Fruit fly (Drosophila melanogaster) whole organism: ENCODE results near the gene Ugt37A3.

Source experiments
- CG8478 ChIP-seq: fragments of >200 bp; optimal IDR thresholded peaks from 2 replicates; lab custom pipeline; 2018; ENCODE audit warnings: inconsistent platforms
- Dll ChIP-seq: fragments of >200 bp; optimal IDR thresholded peaks from 2 replicates; lab custom pipeline; 2017
- EcR ChIP-seq, 2 experiments: fragments of >200 bp; optimal IDR thresholded peaks; 2 replicates each; lab custom pipeline; 2017; ENCODE audit warnings: missing biosample characterization in 2 of 2, missing genetic modification characterization in 2 of 2, missing genetic modification reagents in 2 of 2
- pan ChIP-seq: fragments of >200 bp; optimal IDR thresholded peaks from 2 replicates; lab custom pipeline; 2017
- psq ChIP-seq: fragments of >200 bp; optimal IDR thresholded peaks from 2 replicates; lab custom pipeline; 2017
- usp ChIP-seq: fragments of >200 bp; optimal IDR thresholded peaks from 2 replicates; lab custom pipeline; 2017; ENCODE audit warnings: missing biosample characterization, missing genetic modification characterization, mixed read lengths

The Ugt37A3 gene

DNA sequence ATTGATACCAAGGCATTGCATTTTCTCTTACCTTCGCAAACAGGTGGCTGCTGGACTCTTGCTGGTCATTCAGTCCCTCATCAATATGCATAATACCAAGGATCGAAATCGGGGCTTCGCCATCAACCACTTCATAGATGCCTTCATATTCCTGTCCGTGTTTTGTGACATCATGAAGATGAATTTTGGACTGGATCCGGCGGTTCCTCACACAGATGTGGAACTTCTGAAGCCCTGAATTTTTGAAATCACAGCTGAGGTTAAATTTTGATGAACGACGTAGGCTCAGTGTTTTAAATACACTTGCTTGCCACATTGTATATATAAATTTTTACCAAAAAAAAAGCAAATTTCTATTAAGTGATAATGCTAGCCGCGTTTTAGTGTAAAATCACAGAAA lies 46.5 kb downstream of the Ugt37A3 start, which contains the start of gene Past1:
Gene Past1, plus strand, starts transcription at position 301 of the 400 bp plus-strand sequence.
- TF ChIP-seq Dll: no peak
- no peak for TF ChIP-seq pan (lab: Kevin White, UChicago)
- TF ChIP-seq psq: no peak
- TF ChIP-seq CG8478 (lab: Kevin White, UChicago): no peak
- TF ChIP-seq usp (GFP tag; lab: Kevin White, UChicago): no peak
- no peak for TF ChIP-seq EcR (GFP tag; optimal IDR thresholded peaks at IDR 0.05; lab: Kevin White, UChicago)

DNA sequence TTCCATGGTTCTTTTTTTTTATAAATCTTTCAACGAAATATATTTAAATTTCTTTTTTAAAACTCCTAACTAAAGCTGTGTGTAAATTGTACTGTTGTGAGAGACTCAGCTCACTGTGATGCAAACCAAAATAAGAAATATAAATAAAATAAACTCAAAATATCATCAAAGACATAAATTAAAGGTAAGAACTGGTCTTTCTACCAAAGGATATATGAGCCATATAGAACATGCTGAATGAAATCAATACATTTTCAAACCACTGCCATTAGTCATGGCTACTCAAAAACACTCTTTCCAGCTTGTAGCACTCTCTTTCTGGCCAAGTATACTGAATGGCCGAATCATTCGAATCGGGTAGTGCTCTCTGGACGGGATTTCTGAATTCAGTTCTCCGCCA lies 48.7 kb downstream of the Ugt37A3 start, which contains the start of the genes CG14391 and NijC:
Gene CG14391, minus strand, starts transcription at position 101 of the 400 bp plus-strand sequence.
Gene NijC, plus strand, starts transcription at position 388 of the 400 bp plus-strand sequence.
- TF ChIP-seq Dll: no peak

DNA sequence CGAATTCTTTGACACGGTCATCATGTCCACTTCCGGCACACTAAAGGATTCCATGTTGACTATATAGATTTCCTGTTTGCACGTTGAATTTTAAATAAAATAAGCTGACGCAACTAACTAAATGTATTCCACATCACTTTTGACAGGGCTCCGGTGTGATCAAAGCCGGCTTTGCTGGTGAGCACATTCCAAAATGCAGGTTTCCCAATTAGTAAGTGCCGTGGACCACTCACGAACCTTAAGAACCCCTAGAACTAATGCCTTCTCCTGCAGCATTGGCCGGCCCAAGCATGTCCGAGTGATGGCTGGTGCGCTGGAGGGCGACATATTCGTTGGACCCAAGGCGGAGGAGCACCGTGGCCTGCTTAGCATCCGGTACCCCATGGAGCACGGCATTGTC lies 51.0 kb downstream of the Ugt37A3 start, which contains the start of gene CG31347:
Gene CG31347, minus strand, starts transcription at position 101 of the 400 bp plus-strand sequence.
- TF ChIP-seq Dll (no peak), psq (no peak), CG8478 (lab: Kevin White, UChicago) (no peak), EcR (GFP tag; optimal IDR thresholded peaks at IDR 0.05; lab: Kevin White, UChicago) (no peak), usp (GFP tag; lab: Kevin White, UChicago) (no peak), pan (lab: Kevin White, UChicago) (no peak)
